Worm (Caenorhabditis elegans): ENCODE data around the gene rnf-113.

The rnf-113 gene

DNA sequence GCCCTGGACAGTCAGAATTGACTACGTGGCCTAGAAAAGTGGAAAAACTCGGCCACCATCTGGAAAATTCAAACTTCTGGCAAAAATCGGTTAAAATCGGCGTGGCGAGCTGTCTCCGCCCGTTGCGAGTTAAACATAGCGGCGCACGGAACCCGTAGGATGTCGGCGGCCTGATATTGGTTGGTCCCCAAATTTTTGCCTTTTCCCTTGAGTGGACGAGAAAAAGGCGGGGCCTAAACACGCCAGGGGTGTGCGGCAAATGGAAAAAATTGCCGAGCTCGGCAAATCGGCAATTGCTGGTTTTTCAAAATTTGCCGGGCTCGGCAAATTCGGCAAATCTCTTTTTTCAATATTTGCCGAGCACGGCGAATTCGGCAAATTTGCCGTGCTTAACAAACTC lies 24.1 kb downstream of the rnf-113 start:
- no peak for TF ChIP-seq ceh-22 (tag; optimal IDR thresholded peaks at IDR 0.05)
- TF ChIP-seq gmeb-2 (tag; optimal IDR thresholded peaks at IDR 0.05), result no peak
- TF ChIP-seq pha-2 (tag; optimal IDR thresholded peaks at IDR 0.05), result no peak
- TF ChIP-seq ceh-45 (GFP tag; IDR thresholded peaks at IDR 0.05), result no peak
- no peak for TF ChIP-seq zip-5 (tag; optimal IDR thresholded peaks at IDR 0.05)
- TF ChIP-seq tbx-2 (tag; optimal IDR thresholded peaks at IDR 0.05), result no peak
- no peak for TF ChIP-seq mec-3 (tag; optimal IDR thresholded peaks at IDR 0.05; ENCODE audit: borderline replicate concordance)
- TF ChIP-seq unc-42 (tag; optimal IDR thresholded peaks at IDR 0.05), result no peak

DNA sequence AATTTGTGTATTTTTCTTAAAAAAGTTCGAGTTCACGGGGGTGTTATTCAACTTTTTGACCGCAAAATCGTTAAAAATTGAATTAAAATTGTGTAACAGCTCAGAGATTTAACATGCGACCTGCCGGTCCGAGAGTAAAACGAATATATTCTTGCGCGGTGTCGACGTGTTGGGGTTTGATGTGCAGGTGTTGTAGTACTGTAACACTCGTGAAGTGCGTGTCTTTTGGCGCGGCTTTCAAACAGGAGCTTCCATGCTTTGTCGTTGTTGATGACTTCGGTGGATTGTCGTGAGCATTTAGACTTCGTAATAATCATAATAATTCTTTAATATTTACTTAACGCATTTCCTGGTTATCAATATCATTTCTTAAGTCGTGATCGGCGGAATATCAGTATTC lies 26.9 kb downstream of the rnf-113 start, which contains the start of gene tat-3:
tat-3 (minus strand) TSS at position 196 of the 400 bp plus-strand sequence.
- TF ChIP-seq ama-1 (optimal IDR thresholded peaks at IDR 0.05) (no peak), lin-11 (tag; optimal IDR thresholded peaks at IDR 0.05) (no peak), syd-9 (tag; optimal IDR thresholded peaks at IDR 0.05) (no peak), che-1 (tag; optimal IDR thresholded peaks at IDR 0.05) (no peak), ceh-18 (tag; optimal IDR thresholded peaks at IDR 0.05) (no peak), mec-3 (tag; optimal IDR thresholded peaks at IDR 0.05; ENCODE audit: borderline replicate concordance) (no peak), hlh-30 (tag; optimal IDR thresholded peaks at IDR 0.05; ENCODE audit: insufficient read depth) (no peak), ceh-14 (tag; optimal IDR thresholded peaks at IDR 0.05) (no peak), dmd-4 (tag; optimal IDR thresholded peaks at IDR 0.05; ENCODE audit: borderline replicate concordance) (no peak), unc-86 (tag; optimal IDR thresholded peaks at IDR 0.05) (no peak), Y22D7AL.16 (tag; optimal IDR thresholded peaks at IDR 0.05) (no peak), pag-3 (tag; optimal IDR thresholded peaks at IDR 0.05; ENCODE audit: borderline replicate concordance) (no peak), fkh-10 (GFP tag; optimal IDR thresholded peaks at IDR 0.05) (no peak)

DNA sequence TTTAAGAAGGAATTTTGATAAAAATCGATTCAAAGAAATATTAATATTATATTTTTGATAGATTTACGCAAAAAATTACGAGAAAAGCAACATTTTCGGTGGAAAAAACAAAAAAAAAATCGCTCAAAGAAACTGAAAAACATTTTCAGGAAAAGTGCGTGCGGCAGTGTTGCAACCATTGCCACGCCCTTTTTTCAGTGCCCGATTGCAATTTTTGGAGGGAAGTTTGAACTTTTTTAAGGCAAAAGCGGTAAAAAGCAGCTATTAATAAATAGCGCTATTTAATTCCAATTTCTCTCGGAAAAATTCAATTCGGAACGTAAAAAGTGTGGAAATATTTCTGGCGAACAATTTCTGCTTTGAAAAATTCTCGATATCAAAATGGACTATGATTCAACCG lies 36.4 kb downstream of the rnf-113 start:
- TF ChIP-seq ceh-31 (tag; optimal IDR thresholded peaks at IDR 0.05), result no peak
- TF ChIP-seq sox-2 (GFP tag; IDR thresholded peaks at IDR 0.05), result no peak
- TF ChIP-seq hlh-13 (GFP tag; optimal IDR thresholded peaks at IDR 0.05), result no peak
- no peak for TF ChIP-seq mec-3 (tag; optimal IDR thresholded peaks at IDR 0.05; ENCODE audit: borderline replicate concordance)
- no peak for TF ChIP-seq tbx-2 (tag; optimal IDR thresholded peaks at IDR 0.05)

- TF ChIP-seq unc-42 (tag; optimal IDR thresholded peaks at IDR 0.05), result peak; percentile 50
- TF ChIP-seq ceh-48 (tag; optimal IDR thresholded peaks at IDR 0.05), result peak; percentile 87
- TF ChIP-seq K09A11.1 (tag; optimal IDR thresholded peaks at IDR 0.05; ENCODE audit: insufficient read depth), result peak; percentile 29
- TF ChIP-seq elt-2 (tag; optimal IDR thresholded peaks at IDR 0.05), result peak; percentile 41
- peak; percentile 68 for TF ChIP-seq ceh-18 (tag; optimal IDR thresholded peaks at IDR 0.05)
- TF ChIP-seq madf-2 (tag; optimal IDR thresholded peaks at IDR 0.05), result no peak
- TF ChIP-seq zip-5 (tag; optimal IDR thresholded peaks at IDR 0.05), result no peak
- peak; percentile 70 for TF ChIP-seq rnt-1 (tag; optimal IDR thresholded peaks at IDR 0.05)
- peak; percentile 60 for TF ChIP-seq ceh-34 (tag; optimal IDR thresholded peaks at IDR 0.05)
- peak; percentile 24 for TF ChIP-seq ceh-19 (GFP tag; optimal IDR thresholded peaks at IDR 0.05)
- peak; percentile 20 for TF ChIP-seq pros-1 (tag; optimal IDR thresholded peaks at IDR 0.05)
- no peak for TF ChIP-seq dve-1 (tag; optimal IDR thresholded peaks at IDR 0.05)
- TF ChIP-seq hlh-30 (tag; optimal IDR thresholded peaks at IDR 0.05; ENCODE audit: insufficient read depth), result peak; percentile 82
- TF ChIP-seq lin-11 (tag; optimal IDR thresholded peaks at IDR 0.05), result no peak
- TF ChIP-seq ztf-16 (tag; optimal IDR thresholded peaks at IDR 0.05), result no peak
- peak; percentile 32 for TF ChIP-seq F13H6.1 (tag; optimal IDR thresholded peaks at IDR 0.05)
- peak; percentile 49 for TF ChIP-seq ceh-14 (tag; optimal IDR thresholded peaks at IDR 0.05)
- peak; percentile 99 for TF ChIP-seq nfya-1 (tag; optimal IDR thresholded peaks at IDR 0.05)
- TF ChIP-seq ceh-2 (tag; optimal IDR thresholded peaks at IDR 0.05), result peak; percentile 45
- no peak for TF ChIP-seq hlh-13 (GFP tag; optimal IDR thresholded peaks at IDR 0.05)
- TF ChIP-seq unc-55 (GFP tag; optimal IDR thresholded peaks at IDR 0.05), result peak; percentile 90
- peak; percentile 17; the same call in 1 of the 2 replicates for TF ChIP-seq sox-2 (GFP tag; IDR thresholded peaks at IDR 0.05)
- peak; percentile 67 for TF ChIP-seq tbx-2 (tag; optimal IDR thresholded peaks at IDR 0.05)
- TF ChIP-seq ceh-31 (tag; optimal IDR thresholded peaks at IDR 0.05), result peak; percentile 85
- TF ChIP-seq ref-2 (tag; optimal IDR thresholded peaks at IDR 0.05), result peak; percentile 48
- no peak for TF ChIP-seq fkh-6 (tag; optimal IDR thresholded peaks at IDR 0.05)
Observed at ce11 chrIII:10720170-10720569, 37.3 kb downstream of the rnf-113 start.

Measured in whole organism, late embryonic.